Fruit fly (Drosophila melanogaster) whole organism, prepupa: ENCODE results near the gene Oseg1.

ENCODE experiments used
- Blimp-1 ChIP-seq: fragments of 200-800 bp; sonication (Bioruptor generic); optimal IDR thresholded peaks from 3 replicates; lab custom pipeline; 2017; ENCODE audit warnings: missing biosample characterization, missing genetic modification characterization, mild to moderate bottlenecking, moderate library complexity, missing genetic modification reagents
- CG10631 ChIP-seq: fragments of 200-800 bp; sonication (Bioruptor generic); optimal IDR thresholded peaks from 2 replicates; lab custom pipeline; 2016; ENCODE audit warnings: missing biosample characterization, missing genetic modification characterization
- CG11294 ChIP-seq: fragments of 200-800 bp; sonication (Bioruptor generic); IDR thresholded peaks from 2 replicates; pipeline ENCODE4 v1.3.6; 2022; ENCODE audit warnings: missing biosample characterization, missing genetic modification characterization
- CG3032 ChIP-seq: fragments of 200-800 bp; optimal IDR thresholded peaks from 2 replicates; lab custom pipeline; 2019; ENCODE audit warnings: missing biosample characterization, mild to moderate bottlenecking, missing genetic modification characterization, moderate library complexity
- CG32006 ChIP-seq: fragments of 200-800 bp; sonication (Bioruptor generic); optimal IDR thresholded peaks from 3 replicates; lab custom pipeline; 2017; ENCODE audit warnings: missing biosample characterization, mild to moderate bottlenecking, missing genetic modification characterization
- CG3919 ChIP-seq: fragments of 200-800 bp; sonication (Bioruptor generic); optimal IDR thresholded peaks from 3 replicates; lab custom pipeline; 2016; ENCODE audit warnings: missing biosample characterization, missing genetic modification characterization
- CG4318 ChIP-seq: fragments of 200-800 bp; sonication (Bioruptor generic); optimal IDR thresholded peaks from 3 replicates; lab custom pipeline; 2017; ENCODE audit warnings: missing biosample characterization, mild to moderate bottlenecking, missing genetic modification characterization
- CG6276 ChIP-seq: fragments of 200-800 bp; sonication (Bioruptor generic); optimal IDR thresholded peaks from 2 replicates; lab custom pipeline; 2017; ENCODE audit warnings: missing biosample characterization, mild to moderate bottlenecking, missing genetic modification characterization
- CG6792 ChIP-seq: fragments of 200-800 bp; sonication (Bioruptor generic); optimal IDR thresholded peaks from 3 replicates; lab custom pipeline; 2016; ENCODE audit warnings: missing biosample characterization, missing genetic modification characterization
- CG6808 ChIP-seq: fragments of 200-800 bp; sonication (Bioruptor generic); optimal IDR thresholded peaks from 3 replicates; lab custom pipeline; 2017; ENCODE audit warnings: missing biosample characterization, missing genetic modification characterization, mild to moderate bottlenecking, moderate library complexity, missing genetic modification reagents
- CG6854 ChIP-seq: fragments of 200-800 bp; sonication (Bioruptor generic); optimal IDR thresholded peaks from 2 replicates; lab custom pipeline; 2017; ENCODE audit warnings: missing biosample characterization, mild to moderate bottlenecking, missing genetic modification characterization
- CG7368 ChIP-seq: fragments of 200-800 bp; sonication (Bioruptor generic); optimal IDR thresholded peaks from 3 replicates; lab custom pipeline; 2016; ENCODE audit warnings: missing biosample characterization, missing genetic modification characterization
- CG8119 ChIP-seq: fragments of 200-800 bp; sonication (Bioruptor generic); IDR thresholded peaks from 3 replicates; pipeline ENCODE4 v1.3.6; 2022; ENCODE audit warnings: missing biosample characterization, missing genetic modification characterization
- CG8319 ChIP-seq: fragments of 200-800 bp; sonication (Bioruptor generic); optimal IDR thresholded peaks from 3 replicates; lab custom pipeline; 2016; ENCODE audit warnings: missing biosample characterization, missing genetic modification characterization
- CG8632 ChIP-seq: fragments of 200-800 bp; sonication (Bioruptor generic); optimal IDR thresholded peaks from 3 replicates; lab custom pipeline; 2016; ENCODE audit warnings: missing biosample characterization, missing genetic modification characterization
- CG9139 ChIP-seq: fragments of 200-800 bp; sonication (Bioruptor generic); optimal IDR thresholded peaks from 3 replicates; lab custom pipeline; 2017; ENCODE audit warnings: missing biosample characterization, mild to moderate bottlenecking, missing genetic modification characterization
- Eip78C ChIP-seq: fragments of 200-800 bp; sonication (Bioruptor generic); peaks from one replicate; lab custom pipeline; 2016; ENCODE audit warnings: missing biosample characterization, missing genetic modification characterization
- Eip93F ChIP-seq: fragments of 200-800 bp; sonication (Bioruptor generic); optimal IDR thresholded peaks from 2 replicates; lab custom pipeline; 2016; ENCODE audit warnings: missing biosample characterization, mild to moderate bottlenecking, missing genetic modification characterization
- Ets21C ChIP-seq: fragments of 200-800 bp; sonication (Bioruptor generic); optimal IDR thresholded peaks from 3 replicates; lab custom pipeline; 2016; ENCODE audit warnings: missing biosample characterization, missing genetic modification characterization
- Ets96B ChIP-seq: fragments of 200-800 bp; optimal IDR thresholded peaks from 2 replicates; lab custom pipeline; 2019; ENCODE audit warnings: missing biosample characterization, mild to moderate bottlenecking, missing genetic modification characterization, moderate library complexity
- Gug ChIP-seq: fragments of 200-800 bp; sonication (Bioruptor generic); IDR thresholded peaks from 2 replicates; pipeline ENCODE4 v1.3.6; 2022; ENCODE audit warnings: missing biosample characterization, missing genetic modification characterization
- Hr38 ChIP-seq: sonication (Bioruptor generic); optimal IDR thresholded peaks from 2 replicates; lab custom pipeline; 2016; ENCODE audit warnings: missing biosample characterization, missing genetic modification characterization
- Hr39 ChIP-seq: fragments of 200-800 bp; sonication (Bioruptor generic); optimal IDR thresholded peaks from 2 replicates; lab custom pipeline; 2016; ENCODE audit warnings: missing biosample characterization, missing genetic modification characterization
- Hr4 ChIP-seq: fragments of 200-800 bp; sonication (Bioruptor generic); optimal IDR thresholded peaks from 3 replicates; lab custom pipeline; 2016; ENCODE audit warnings: missing biosample characterization, missing genetic modification characterization
- Lpt ChIP-seq: fragments of 200-800 bp; sonication (Bioruptor generic); optimal IDR thresholded peaks from 3 replicates; lab custom pipeline; 2016; ENCODE audit warnings: missing biosample characterization, missing genetic modification characterization
- OdsH ChIP-seq: fragments of 200-800 bp; sonication (Bioruptor generic); optimal IDR thresholded peaks from 3 replicates; lab custom pipeline; 2016; ENCODE audit warnings: missing biosample characterization, missing genetic modification characterization
- Smox ChIP-seq: fragments of 200-800 bp; sonication (Bioruptor generic); optimal IDR thresholded peaks from 3 replicates; lab custom pipeline; 2016; ENCODE audit warnings: missing biosample characterization, missing genetic modification characterization
- Sox102F ChIP-seq: fragments of 200-800 bp; sonication (Bioruptor generic); optimal IDR thresholded peaks from 2 replicates; lab custom pipeline; 2016; ENCODE audit warnings: missing biosample characterization, mild to moderate bottlenecking, missing genetic modification characterization
- Sox15 ChIP-seq: fragments of 200-800 bp; sonication (Bioruptor generic); optimal IDR thresholded peaks from 3 replicates; lab custom pipeline; 2016; ENCODE audit warnings: missing biosample characterization, missing genetic modification characterization
- achi ChIP-seq: fragments of 200-800 bp; sonication (Bioruptor generic); optimal IDR thresholded peaks from 3 replicates; lab custom pipeline; 2016; ENCODE audit warnings: missing biosample characterization, missing genetic modification characterization
- acj6 ChIP-seq: fragments of 200-800 bp; sonication (Bioruptor generic); optimal IDR thresholded peaks from 3 replicates; lab custom pipeline; 2016; ENCODE audit warnings: missing biosample characterization, missing genetic modification characterization
- cyc ChIP-seq: fragments of 200-800 bp; sonication (Bioruptor generic); optimal IDR thresholded peaks from 3 replicates; lab custom pipeline; 2016; ENCODE audit warnings: missing biosample characterization, missing genetic modification characterization
- dac ChIP-seq: fragments of 200-800 bp; sonication (Bioruptor generic); optimal IDR thresholded peaks from 2 replicates; lab custom pipeline; 2017; ENCODE audit warnings: missing biosample characterization, mild to moderate bottlenecking, missing genetic modification characterization
- dsx ChIP-seq: fragments of 200-800 bp; optimal IDR thresholded peaks from 3 replicates; lab custom pipeline; 2019; ENCODE audit warnings: missing biosample characterization, mild to moderate bottlenecking, missing genetic modification characterization, moderate library complexity; ENCODE audit not compliant: poor library complexity, severe bottlenecking
- eg ChIP-seq: fragments of 200-800 bp; sonication (Bioruptor generic); IDR thresholded peaks from 3 replicates; pipeline ENCODE4 v1.3.6; 2022; ENCODE audit warnings: missing biosample characterization, missing genetic modification characterization
- fd59A ChIP-seq: fragments of 200-800 bp; sonication (Bioruptor generic); optimal IDR thresholded peaks from 2 replicates; lab custom pipeline; 2017; ENCODE audit warnings: missing biosample characterization, mild to moderate bottlenecking, missing genetic modification characterization, missing genetic modification reagents
- fd85E ChIP-seq: fragments of 200-800 bp; sonication (Bioruptor generic); optimal IDR thresholded peaks from 3 replicates; lab custom pipeline; 2016; ENCODE audit warnings: missing biosample characterization, missing genetic modification characterization
- net ChIP-seq: fragments of 200-800 bp; sonication (Bioruptor generic); optimal IDR thresholded peaks from 3 replicates; lab custom pipeline; 2016; ENCODE audit warnings: missing biosample characterization, missing genetic modification characterization
- pdm3 ChIP-seq: fragments of 200-800 bp; sonication (Bioruptor generic); optimal IDR thresholded peaks from 3 replicates; lab custom pipeline; 2016; ENCODE audit warnings: missing biosample characterization, missing genetic modification characterization
- salr ChIP-seq, 2 experiments: fragments of 200-800 bp; sonication (Bioruptor generic); optimal IDR thresholded peaks; 3 replicates each; lab custom pipeline; 2016 to 2018; ENCODE audit warnings: missing biosample characterization in 2 of 2, missing genetic modification characterization in 2 of 2, mild to moderate bottlenecking in 1 of 2
- ss ChIP-seq, 2 experiments: fragments of 200-800 bp; sonication (Bioruptor generic); optimal IDR thresholded peaks; 2 replicates in 1 of 2; 3 replicates in 1 of 2; lab custom pipeline; 2017 to 2018; ENCODE audit warnings: mild to moderate bottlenecking in 2 of 2, missing biosample characterization in 2 of 2, missing genetic modification characterization in 2 of 2, moderate library complexity in 1 of 2
- svp ChIP-seq: fragments of 200-800 bp; sonication (Bioruptor generic); peaks from one replicate; lab custom pipeline; 2016; ENCODE audit warnings: missing biosample characterization, missing genetic modification characterization
- vri ChIP-seq: fragments of 200-800 bp; sonication (Bioruptor generic); optimal IDR thresholded peaks from 3 replicates; lab custom pipeline; 2016; ENCODE audit warnings: missing biosample characterization, mild to moderate bottlenecking, missing genetic modification characterization

Gene Oseg1

dm6 chr3L:8460050-8460878 is 47.6 kb upstream of the Oseg1 start (continued):
- TF ChIP-seq Blimp-1 (GFP tag; lab: Kevin White, UChicago) (no peak), fd59A (GFP tag; lab: Kevin White, UChicago) (peak; percentile 31), svp (GFP tag; lab: Kevin White, UChicago) (peak; percentile 75), Hr4 (GFP tag; lab: Kevin White, UChicago) (peak; percentile 55), CG6792 (no peak), Sox102F (GFP tag; lab: Kevin White, UChicago) (no peak), CG8119 (no peak; the same call in 2 of the 3 replicates), cyc (peak; percentile 30), CG32006 (GFP tag; lab: Kevin White, UChicago) (peak; percentile 69), Hr38 (GFP tag; lab: Kevin White, UChicago) (no peak), Eip93F (GFP tag; lab: Kevin White, UChicago) (no peak), OdsH (GFP tag; lab: Kevin White, UChicago) (peak; percentile 35), CG3032 (tag; lab: Kevin White, UChicago) (peak; percentile 24), CG6808 (GFP tag; lab: Kevin White, UChicago) (peak; percentile 21), Lpt (peak; percentile 43), CG6276 (GFP tag; lab: Kevin White, UChicago) (peak; percentile 17), Ets21C (GFP tag; lab: Kevin White, UChicago) (peak; percentile 36), CG9139 (GFP tag; lab: Kevin White, UChicago) (peak; percentile 59), ss (GFP tag; optimal IDR thresholded peaks at IDR 0.05; lab: Kevin White, UChicago) (peak in 1 of 2 experiments; percentile 31), CG8632 (GFP tag; lab: Kevin White, UChicago) (peak; percentile 53)

- no peak for TF ChIP-seq CG10631
- no peak for TF ChIP-seq CG7368 (GFP tag; lab: Kevin White, UChicago)
- TF ChIP-seq dac, result no peak
- TF ChIP-seq Gug (GFP tag; lab: Robert Waterston, UW), result 0 out of 2 replicates have a peak, but pooled peaks have one; percentile 4
- peak in 1 of 2 experiments; percentile 25 for TF ChIP-seq ss (GFP tag; optimal IDR thresholded peaks at IDR 0.05; lab: Kevin White, UChicago)
- TF ChIP-seq Ets21C (GFP tag; lab: Kevin White, UChicago), result no peak
- TF ChIP-seq, all 60 proteins: peak for 2
Measured at dm6 chr3L:8459615-8460004, 47.0 kb upstream of the Oseg1 start.

dm6 chr3L:8458767-8459614 is 46.4 kb upstream of the Oseg1 start:
- peak; percentile 10 for TF ChIP-seq Ets21C (GFP tag; lab: Kevin White, UChicago)
- peak; percentile 20 for TF ChIP-seq Sox15
- peak; percentile 70 for TF ChIP-seq CG8119
- peak; percentile 68 for TF ChIP-seq achi (GFP tag; lab: Kevin White, UChicago)
- TF ChIP-seq CG10631, result peak; percentile 61
- TF ChIP-seq Sox102F (GFP tag; lab: Kevin White, UChicago), result peak; percentile 60
- TF ChIP-seq acj6 (GFP tag; lab: Kevin White, UChicago), result peak; percentile 66
- peak; percentile 19 for TF ChIP-seq Lpt
- TF ChIP-seq CG4318, result peak; percentile 53
- TF ChIP-seq Ets96B (tag; lab: Kevin White, UChicago), result peak; percentile 65
- TF ChIP-seq CG7368 (GFP tag; lab: Kevin White, UChicago), result no peak
- TF ChIP-seq vri (GFP tag; lab: Kevin White, UChicago), result peak; percentile 5
- no peak for TF ChIP-seq CG8632 (GFP tag; lab: Kevin White, UChicago)
- peak; percentile 58 for TF ChIP-seq Smox (GFP tag; lab: Kevin White, UChicago)
- peak; percentile 78 for TF ChIP-seq CG3919
- TF ChIP-seq Eip78C (GFP tag; lab: Kevin White, UChicago), result peak; percentile 95
- no peak for TF ChIP-seq CG11294 (GFP tag; lab: Robert Waterston, UW)
- peak; percentile 68 for TF ChIP-seq net (GFP tag; lab: Kevin White, UChicago)
- no peak for TF ChIP-seq CG6854 (GFP tag; lab: Kevin White, UChicago)
- TF ChIP-seq eg, result peak; percentile 19; the same call in 1 of the 3 replicates
- TF ChIP-seq Hr39 (GFP tag; lab: Kevin White, UChicago), result peak; percentile 50
- TF ChIP-seq pdm3 (GFP tag; lab: Kevin White, UChicago), result peak; percentile 64
- no peak for TF ChIP-seq Hr38 (GFP tag; lab: Kevin White, UChicago)
- no peak for TF ChIP-seq fd85E (GFP tag; lab: Kevin White, UChicago)
- peak in 1 of 2 experiments; percentile 60 for TF ChIP-seq salr (GFP tag; optimal IDR thresholded peaks at IDR 0.05; lab: Kevin White, UChicago)
- TF ChIP-seq Gug (GFP tag; lab: Robert Waterston, UW), result peak; percentile 47
- TF ChIP-seq CG8319 (GFP tag; lab: Kevin White, UChicago), result peak; percentile 58
- TF ChIP-seq dsx, result peak; percentile 18
